Fruit fly (Drosophila melanogaster): ENCODE results near the gene pns.

pns gene

dm6 chr3L:1576489-1577106 lies 39.7 kb downstream of the pns start, which contains the start of gene CG13917 (continued):
- TF ChIP-seq bcd (GFP tag; optimal IDR thresholded peaks at IDR 0.05), result peak; percentile 30
- TF ChIP-seq CG14014 (GFP tag; IDR thresholded peaks at IDR 0.05), result no peak
- no peak for TF ChIP-seq Fer2 (tag; optimal IDR thresholded peaks at IDR 0.05)
- peak; percentile 18; the same call in 1 of the 2 replicates for TF ChIP-seq stc (GFP tag; IDR thresholded peaks at IDR 0.05)
- 0 out of 2 replicates have a peak, but pooled peaks have one; percentile 25 for TF ChIP-seq hbn (GFP tag; IDR thresholded peaks at IDR 0.05; ENCODE audit: partially characterized antibody)
- no peak for TF ChIP-seq CG5180 (GFP tag; optimal IDR thresholded peaks at IDR 0.05)
- no peak for TF ChIP-seq grn (GFP tag; optimal IDR thresholded peaks at IDR 0.05)
- TF ChIP-seq wor (GFP tag; IDR thresholded peaks at IDR 0.05), result no peak
- TF ChIP-seq Fer3 (tag; optimal IDR thresholded peaks at IDR 0.05), result no peak
- TF ChIP-seq YL-1 (GFP tag; optimal IDR thresholded peaks at IDR 0.05), result no peak
- no peak for TF ChIP-seq Atf-2 (GFP tag; optimal IDR thresholded peaks at IDR 0.05)
- TF ChIP-seq Six4 (GFP tag; optimal IDR thresholded peaks at IDR 0.05), result no peak
- no peak for TF ChIP-seq CG4424 (GFP tag; optimal IDR thresholded peaks at IDR 0.05)
- no peak for TF ChIP-seq CG10565 (GFP tag; optimal IDR thresholded peaks at IDR 0.05)
- no peak for TF ChIP-seq Optix (GFP tag; IDR thresholded peaks at IDR 0.05)
- TF ChIP-seq MTF-1 (GFP tag; optimal IDR thresholded peaks at IDR 0.05; ENCODE audit: borderline replicate concordance), result no peak
- no peak for TF ChIP-seq sc (optimal IDR thresholded peaks at IDR 0.05)
- TF ChIP-seq sc (GFP tag; optimal IDR thresholded peaks at IDR 0.05), result no peak
- TF ChIP-seq CG15601 (tag; optimal IDR thresholded peaks at IDR 0.05), result no peak
- no peak for TF ChIP-seq ind (GFP tag; optimal IDR thresholded peaks at IDR 0.05)
- peak; percentile 95 for TF ChIP-seq Ets97D (GFP tag; optimal IDR thresholded peaks at IDR 0.05)
- no peak for TF ChIP-seq HLHmδ (GFP tag; optimal IDR thresholded peaks at IDR 0.05)
- TF ChIP-seq CG14860 (GFP tag; IDR thresholded peaks at IDR 0.05; ENCODE audit: partially characterized antibody), result no peak
- TF ChIP-seq CG10209 (GFP tag; optimal IDR thresholded peaks at IDR 0.05), result no peak
- no peak for TF ChIP-seq cato (GFP tag; optimal IDR thresholded peaks at IDR 0.05; ENCODE audit: borderline replicate concordance)
- TF ChIP-seq lmd (GFP tag; IDR thresholded peaks at IDR 0.05), result no peak
- TF ChIP-seq Sry-δ (GFP tag; optimal IDR thresholded peaks at IDR 0.05), result peak; percentile 48
- TF ChIP-seq Dp (GFP tag; optimal IDR thresholded peaks at IDR 0.05), result peak; percentile 71
- TF ChIP-seq CG11247 (GFP tag; IDR thresholded peaks at IDR 0.05), result no peak
- TF ChIP-seq sd (tag; optimal IDR thresholded peaks at IDR 0.05), result no peak
- no peak for TF ChIP-seq Hsf (GFP tag; optimal IDR thresholded peaks at IDR 0.05)
- no peak for TF ChIP-seq klu (GFP tag; IDR thresholded peaks at IDR 0.05)
- TF ChIP-seq luna (GFP tag; optimal IDR thresholded peaks at IDR 0.05), result no peak
- TF ChIP-seq toy (GFP tag; IDR thresholded peaks at IDR 0.05), result no peak
- no peak for TF ChIP-seq cwo (GFP tag; optimal IDR thresholded peaks at IDR 0.05)
- TF ChIP-seq CG14441 (GFP tag; IDR thresholded peaks at IDR 0.05), result peak; percentile 22; the same call in 1 of the 2 replicates
- peak; percentile 19 for TF ChIP-seq sqz (GFP tag; optimal IDR thresholded peaks at IDR 0.05)
- TF ChIP-seq CG9609 (GFP tag; optimal IDR thresholded peaks at IDR 0.05), result no peak
- TF ChIP-seq Dek (tag; optimal IDR thresholded peaks at IDR 0.05), result peak; percentile 40
- TF ChIP-seq CG33213 (GFP tag; optimal IDR thresholded peaks at IDR 0.05), result peak; percentile 76

dm6 chr3L:1577338-1577737 lies 40.4 kb downstream of the pns start:
- TF ChIP-seq fu2 (GFP tag; optimal IDR thresholded peaks at IDR 0.05), result no peak
- TF ChIP-seq CG10565 (GFP tag; optimal IDR thresholded peaks at IDR 0.05), result no peak
- TF ChIP-seq crol (GFP tag; IDR thresholded peaks at IDR 0.05), result peak; percentile 71
- no peak for TF ChIP-seq Nf-YC (tag; optimal IDR thresholded peaks at IDR 0.05)
- TF ChIP-seq run (tag; optimal IDR thresholded peaks at IDR 0.05), result no peak
- TF ChIP-seq sr (GFP tag; IDR thresholded peaks at IDR 0.05), result peak; percentile 30; the same call in 1 of the 3 replicates
- no peak for TF ChIP-seq D19A (tag; optimal IDR thresholded peaks at IDR 0.05)
- TF ChIP-seq nerfin-2 (GFP tag; IDR thresholded peaks at IDR 0.05; ENCODE audit: partially characterized antibody), result 0 out of 2 replicates have a peak, but pooled peaks have one; percentile 24
- TF ChIP-seq CTCF (GFP tag; optimal IDR thresholded peaks at IDR 0.05), result no peak
- TF ChIP-seq CG11247 (GFP tag; IDR thresholded peaks at IDR 0.05), result 0 out of 2 replicates have a peak, but pooled peaks have one; percentile 27
- no peak for TF ChIP-seq nau (GFP tag; optimal IDR thresholded peaks at IDR 0.05)
- 0 out of 4 replicates have a peak, but pooled peaks have one; percentile 36 for TF ChIP-seq chinmo (GFP tag; IDR thresholded peaks at IDR 0.05; ENCODE audit: partially characterized antibody)
- TF ChIP-seq so (GFP tag; IDR thresholded peaks at IDR 0.05), result no peak
- TF ChIP-seq Lim3 (GFP tag; IDR thresholded peaks at IDR 0.05), result no peak
- TF ChIP-seq grau (tag; optimal IDR thresholded peaks at IDR 0.05), result no peak

All from whole organism, embryonic.